Fruit fly (Drosophila melanogaster): ENCODE data around the gene Gyc32E.

Gyc32E gene

dm6 chr2L:11113011-11113528 lies 35.8 kb downstream of the Gyc32E start, which contains the start of gene Idua (continued):
- TF ChIP-seq twi (tag; optimal IDR thresholded peaks at IDR 0.05) (no peak), tna (GFP tag; IDR thresholded peaks at IDR 0.05; ENCODE audit: partially characterized antibody) (no peak), CoRest (tag; optimal IDR thresholded peaks at IDR 0.05) (peak; percentile 81), sens (GFP tag) (peak; percentile 90), CG10366 (GFP tag; IDR thresholded peaks at IDR 0.05) (peak; percentile 25; the same call in 1 of the 2 replicates), CG30020 (tag; optimal IDR thresholded peaks at IDR 0.05) (peak; percentile 13), hkb (optimal IDR thresholded peaks at IDR 0.05) (no peak), hkb (GFP tag; IDR thresholded peaks at IDR 0.05) (peak; percentile 81), Max (GFP tag; optimal IDR thresholded peaks at IDR 0.05) (peak; percentile 58), shn (GFP tag; optimal IDR thresholded peaks at IDR 0.05) (no peak), CG8388 (GFP tag; optimal IDR thresholded peaks at IDR 0.05) (no peak), CG9215 (GFP tag; IDR thresholded peaks at IDR 0.05) (peak; percentile 71), cad (GFP tag; optimal IDR thresholded peaks at IDR 0.05) (no peak), CG18476 (GFP tag; optimal IDR thresholded peaks at IDR 0.05) (peak; percentile 48), lbe (GFP tag; optimal IDR thresholded peaks at IDR 0.05) (no peak), Antp (GFP tag; optimal IDR thresholded peaks at IDR 0.05) (no peak), Med (GFP tag) (peak; percentile 82), Ada2b (GFP tag; IDR thresholded peaks at IDR 0.05) (peak; percentile 53; the same call in 1 of the 2 replicates), Lpt (GFP tag; optimal IDR thresholded peaks at IDR 0.05) (no peak), Opbp (GFP tag; IDR thresholded peaks at IDR 0.05; ENCODE audit: partially characterized antibody) (no peak), bbx (GFP tag; IDR thresholded peaks at IDR 0.05; ENCODE audit: partially characterized antibody) (no peak), Dfd (GFP tag; optimal IDR thresholded peaks at IDR 0.05) (no peak), CG1792 (GFP tag; optimal IDR thresholded peaks at IDR 0.05) (no peak), tll (GFP tag; optimal IDR thresholded peaks at IDR 0.05) (no peak), lov (optimal IDR thresholded peaks at IDR 0.05) (no peak), lov (GFP tag; IDR thresholded peaks at IDR 0.05) (no peak), salm (tag; optimal IDR thresholded peaks at IDR 0.05) (no peak), CG1603 (tag; optimal IDR thresholded peaks at IDR 0.05) (no peak), vfl (GFP tag; optimal IDR thresholded peaks at IDR 0.05) (peak; percentile 32), ATbp (GFP tag; optimal IDR thresholded peaks at IDR 0.05) (no peak)

dm6 chr2L:11106562-11106962 lies 42.3 kb downstream of the Gyc32E start, which contains the start of gene Reps:
Gene Reps, minus strand, starts transcription at chr2L:11106645.
- TF ChIP-seq CG7372 (GFP tag; IDR thresholded peaks at IDR 0.05), result peak; percentile 99
- peak; percentile 89 for TF ChIP-seq CG5180 (GFP tag; optimal IDR thresholded peaks at IDR 0.05)
- TF ChIP-seq Sox100B (GFP tag; optimal IDR thresholded peaks at IDR 0.05), result peak; percentile 97
- peak; percentile 33 to 84 for TF ChIP-seq crp (GFP tag; optimal IDR thresholded peaks at IDR 0.05)
- TF ChIP-seq Tbp (GFP tag; optimal IDR thresholded peaks at IDR 0.05), result no peak
- peak; percentile 98 for TF ChIP-seq mam (GFP tag; optimal IDR thresholded peaks at IDR 0.05)
- peak; percentile 97 for TF ChIP-seq gcm (GFP tag; optimal IDR thresholded peaks at IDR 0.05)
- peak; percentile 99 for TF ChIP-seq ap (GFP tag; IDR thresholded peaks at IDR 0.05)
- TF ChIP-seq Dll (GFP tag; IDR thresholded peaks at IDR 0.05; ENCODE audit: partially characterized antibody), result peak; percentile 74
- TF ChIP-seq CG12769 (tag; optimal IDR thresholded peaks at IDR 0.05), result peak; percentile 99
- peak; percentile 99 for TF ChIP-seq ase (GFP tag; IDR thresholded peaks at IDR 0.05)
- TF ChIP-seq sr (GFP tag; IDR thresholded peaks at IDR 0.05), result peak; percentile 90
- TF ChIP-seq gce (GFP tag; IDR thresholded peaks at IDR 0.05), result peak; percentile 97
- TF ChIP-seq yki (optimal IDR thresholded peaks at IDR 0.05), result no peak
- peak in 1 of 3 experiments; percentile 93 for TF ChIP-seq Stat92E (GFP tag; optimal IDR thresholded peaks at IDR 0.05)
- TF ChIP-seq CG11560 (tag; IDR thresholded peaks at IDR 0.05), result peak; percentile 94
- peak; percentile 93 for TF ChIP-seq fd102C (GFP tag; optimal IDR thresholded peaks at IDR 0.05)
- peak; percentile 98 for TF ChIP-seq trh (GFP tag; optimal IDR thresholded peaks at IDR 0.05)
- TF ChIP-seq Fer3 (tag; optimal IDR thresholded peaks at IDR 0.05), result peak; percentile 99
- no peak for TF ChIP-seq pita (GFP tag; optimal IDR thresholded peaks at IDR 0.05)
- TF ChIP-seq Taf1 (GFP tag; IDR thresholded peaks at IDR 0.05), result peak; percentile 97
- TF ChIP-seq CG17912 (GFP tag; optimal IDR thresholded peaks at IDR 0.05), result peak; percentile 94

Measured in whole organism, embryonic.